In the genomic region with DNA sequence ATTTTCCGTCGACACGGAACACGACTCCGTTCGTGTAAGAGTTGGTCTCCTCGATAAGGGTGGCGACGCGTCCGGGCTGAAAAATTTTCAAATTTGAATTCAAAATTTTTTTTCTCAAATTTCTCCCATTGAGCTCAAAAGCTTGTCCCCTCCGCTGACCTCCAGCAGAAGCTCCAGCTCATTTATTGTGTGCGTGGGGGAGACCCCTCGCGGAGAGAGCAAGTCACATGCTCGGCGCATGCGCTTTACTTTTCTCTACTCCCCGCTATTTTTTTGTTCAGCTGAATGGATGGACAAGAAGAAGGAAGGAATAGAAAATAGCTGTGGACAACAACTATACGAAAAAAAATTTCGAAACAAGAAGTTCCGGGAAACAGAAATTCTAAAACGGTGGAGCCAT, we compare ENCODE assay signal across 6 worm cellular contexts.
A peak's percentile ranks its signal among the peaks of the same experiment; 100 is the strongest.
TF ChIP-seq lines count a peak whose summit lies in the region.

No protein-coding gene starts in this region.

TF ChIP-seq in whole organism, L1 larva, 84 proteins besides CTCF, POLR2A, EP300 and RAD21 (continued from another document and continues in another):
- TF ChIP-seq ztf-4 (tag; optimal IDR thresholded peaks at IDR 0.05; lab: Kevin White, UChicago) (no peak), dsc-1 (tag; optimal IDR thresholded peaks at IDR 0.05; lab: Kevin White, UChicago) (peak; percentile 64), C16A3.4 (tag; optimal IDR thresholded peaks at IDR 0.05; lab: Kevin White, UChicago) (peak; percentile 36), unc-30 (tag; optimal IDR thresholded peaks at IDR 0.05; lab: Kevin White, UChicago) (no peak), pax-3 (tag; optimal IDR thresholded peaks at IDR 0.05; lab: Kevin White, UChicago) (peak; percentile 1), unc-86 (tag; optimal IDR thresholded peaks at IDR 0.05; lab: Kevin White, UChicago) (peak; percentile 91), elt-3 (tag; optimal IDR thresholded peaks at IDR 0.05; lab: Kevin White, UChicago) (no peak), efl-3 (GFP tag; optimal IDR thresholded peaks at IDR 0.05; lab: Kevin White, UChicago) (no peak), snu-23 (GFP tag; optimal IDR thresholded peaks at IDR 0.05; lab: Kevin White, UChicago) (peak; percentile 70), ces-1 (GFP tag; optimal IDR thresholded peaks at IDR 0.05; lab: Kevin White, UChicago) (no peak), mab-9 (GFP tag; IDR thresholded peaks at IDR 0.05; lab: Robert Waterston, UW) (peak; percentile 44; the same call in 1 of the 2 replicates), nhr-77 (tag; optimal IDR thresholded peaks at IDR 0.05; lab: Kevin White, UChicago) (no peak), aha-1 (tag; optimal IDR thresholded peaks at IDR 0.05; lab: Kevin White, UChicago) (no peak), irx-1 (tag; optimal IDR thresholded peaks at IDR 0.05; lab: Kevin White, UChicago) (peak; percentile 53), nhr-71 (tag; optimal IDR thresholded peaks at IDR 0.05; lab: Kevin White, UChicago) (peak; percentile 84), unc-130 (tag; optimal IDR thresholded peaks at IDR 0.05; lab: Kevin White, UChicago) (no peak), grh-1 (GFP tag; IDR thresholded peaks at IDR 0.05; lab: Robert Waterston, UW) (no peak), pqm-1 (tag; optimal IDR thresholded peaks at IDR 0.05; lab: Kevin White, UChicago) (no peak), pag-3 (tag; optimal IDR thresholded peaks at IDR 0.05; lab: Kevin White, UChicago; ENCODE audit: borderline replicate concordance, insufficient read depth) (no peak), lir-3 (tag; optimal IDR thresholded peaks at IDR 0.05; lab: Kevin White, UChicago; ENCODE audit: poor library complexity) (peak; percentile 22), xbp-1 (tag; optimal IDR thresholded peaks at IDR 0.05; lab: Kevin White, UChicago) (peak; percentile 53)

TF ChIP-seq in whole organism, L2 larva, 48 proteins besides CTCF, POLR2A, EP300 and RAD21 (continued from another document and continues in another):
- TF ChIP-seq ztf-11 (tag; optimal IDR thresholded peaks at IDR 0.05; lab: Kevin White, UChicago) (no peak), blmp-1 (tag; optimal IDR thresholded peaks at IDR 0.05; lab: Kevin White, UChicago; ENCODE audit: insufficient read depth) (no peak), dmd-4 (tag; optimal IDR thresholded peaks at IDR 0.05; lab: Kevin White, UChicago) (no peak), crh-2 (tag; optimal IDR thresholded peaks at IDR 0.05; lab: Kevin White, UChicago) (peak; percentile 62), ZK546.5 (tag; optimal IDR thresholded peaks at IDR 0.05; lab: Kevin White, UChicago) (no peak), nhr-10 (tag; optimal IDR thresholded peaks at IDR 0.05; lab: Kevin White, UChicago) (no peak), alr-1 (tag; optimal IDR thresholded peaks at IDR 0.05; lab: Kevin White, UChicago) (no peak), sma-9 (GFP tag; optimal IDR thresholded peaks at IDR 0.05; lab: Kevin White, UChicago) (peak; percentile 93), sma-9 (tag; optimal IDR thresholded peaks at IDR 0.05; lab: Kevin White, UChicago) (no peak), F13H6.1 (tag; optimal IDR thresholded peaks at IDR 0.05; lab: Kevin White, UChicago) (peak; percentile 87), snpc-4 (tag; optimal IDR thresholded peaks at IDR 0.05; lab: Kevin White, UChicago) (no peak), lin-11 (tag; optimal IDR thresholded peaks at IDR 0.05; lab: Kevin White, UChicago) (peak; percentile 64), Y55F3AM.14 (GFP tag; optimal IDR thresholded peaks at IDR 0.05; lab: Kevin White, UChicago) (peak; percentile 78), lin-39 (tag; optimal IDR thresholded peaks at IDR 0.05; lab: Kevin White, UChicago) (no peak), nhr-129 (tag; optimal IDR thresholded peaks at IDR 0.05; lab: Kevin White, UChicago) (peak; percentile 78), unc-55 (GFP tag; optimal IDR thresholded peaks at IDR 0.05; lab: Kevin White, UChicago) (peak; percentile 59), ama-1 (optimal IDR thresholded peaks at IDR 0.05; lab: Kevin White, UChicago) (no peak), nhr-12 (tag; optimal IDR thresholded peaks at IDR 0.05; lab: Kevin White, UChicago) (no peak), elt-1 (tag; optimal IDR thresholded peaks at IDR 0.05; lab: Kevin White, UChicago) (no peak), C34F6.9 (tag; optimal IDR thresholded peaks at IDR 0.05; lab: Kevin White, UChicago) (peak; percentile 84), nhr-25 (tag; optimal IDR thresholded peaks at IDR 0.05; lab: Kevin White, UChicago) (no peak), ztf-4 (tag; optimal IDR thresholded peaks at IDR 0.05; lab: Kevin White, UChicago) (peak; percentile 29)

TF ChIP-seq in whole organism, L3 larva, 47 proteins besides CTCF, POLR2A, EP300 and RAD21 (continued from another document):
- no peak for TF ChIP-seq elt-3 (tag; optimal IDR thresholded peaks at IDR 0.05; lab: Kevin White, UChicago)
- no peak for TF ChIP-seq sea-2 (GFP tag; optimal IDR thresholded peaks at IDR 0.05; lab: Kevin White, UChicago)
- TF ChIP-seq lin-39 (tag; optimal IDR thresholded peaks at IDR 0.05; lab: Kevin White, UChicago): peak; percentile 74
- TF ChIP-seq ceh-28 (tag; optimal IDR thresholded peaks at IDR 0.05; lab: Kevin White, UChicago): no peak
- TF ChIP-seq fkh-2 (tag; optimal IDR thresholded peaks at IDR 0.05; lab: Kevin White, UChicago): no peak
- peak; percentile 68 for TF ChIP-seq fkh-10 (GFP tag; optimal IDR thresholded peaks at IDR 0.05; lab: Kevin White, UChicago)
- peak; percentile 50 for TF ChIP-seq snpc-4 (tag; optimal IDR thresholded peaks at IDR 0.05; lab: Kevin White, UChicago)
- peak; percentile 28 for TF ChIP-seq jun-1 (tag; optimal IDR thresholded peaks at IDR 0.05; lab: Kevin White, UChicago)
- TF ChIP-seq lsy-12 (tag; optimal IDR thresholded peaks at IDR 0.05; lab: Kevin White, UChicago): no peak
- TF ChIP-seq daf-12 (tag; optimal IDR thresholded peaks at IDR 0.05; lab: Kevin White, UChicago): no peak
- TF ChIP-seq nfya-1 (tag; optimal IDR thresholded peaks at IDR 0.05; lab: Kevin White, UChicago; ENCODE audit: insufficient read depth): peak; percentile 86
- peak; percentile 50 for TF ChIP-seq pha-4 (tag; optimal IDR thresholded peaks at IDR 0.05; lab: Kevin White, UChicago)
- no peak for TF ChIP-seq nhr-11 (tag; optimal IDR thresholded peaks at IDR 0.05; lab: Kevin White, UChicago)
- TF ChIP-seq pqm-1 (tag; optimal IDR thresholded peaks at IDR 0.05; lab: Kevin White, UChicago): peak; percentile 11
- TF ChIP-seq mml-1 (tag; optimal IDR thresholded peaks at IDR 0.05; lab: Kevin White, UChicago): peak; percentile 93
- no peak for TF ChIP-seq ZK546.5 (tag; optimal IDR thresholded peaks at IDR 0.05; lab: Kevin White, UChicago)
- no peak for TF ChIP-seq nhr-23 (tag; optimal IDR thresholded peaks at IDR 0.05; lab: Kevin White, UChicago)
- TF ChIP-seq egl-5 (tag; optimal IDR thresholded peaks at IDR 0.05; lab: Kevin White, UChicago): peak; percentile 42
- peak; percentile 49 for TF ChIP-seq mdl-1 (tag; optimal IDR thresholded peaks at IDR 0.05; lab: Kevin White, UChicago)
- TF ChIP-seq elt-2 (tag; optimal IDR thresholded peaks at IDR 0.05; lab: Kevin White, UChicago): peak; percentile 5

TF ChIP-seq in whole organism, L4 larva, 104 proteins besides CTCF, POLR2A, EP300 and RAD21 (continued from another document and continues in another):
- TF ChIP-seq hmg-1.1 (GFP tag; IDR thresholded peaks at IDR 0.05; lab: Robert Waterston, UW) (peak; percentile 68), mes-2 (tag; optimal IDR thresholded peaks at IDR 0.05; lab: Kevin White, UChicago; ENCODE audit: poor library complexity, severe bottlenecking) (peak; percentile 52), ceh-20 (GFP tag; IDR thresholded peaks at IDR 0.05; lab: Robert Waterston, UW) (peak; percentile 31; the same call in 1 of the 2 replicates), dve-1 (tag; optimal IDR thresholded peaks at IDR 0.05; lab: Kevin White, UChicago; ENCODE audit: insufficient read depth) (peak; percentile 23), pqm-1 (tag; optimal IDR thresholded peaks at IDR 0.05; lab: Kevin White, UChicago) (no peak), tra-1 (GFP tag; IDR thresholded peaks at IDR 0.05; lab: Robert Waterston, UW) (0 out of 2 replicates have a peak, but pooled peaks have one; percentile 32), fkh-10 (GFP tag; optimal IDR thresholded peaks at IDR 0.05; lab: Kevin White, UChicago) (peak; percentile 74), ama-1 (optimal IDR thresholded peaks at IDR 0.05; lab: Kevin White, UChicago) (no peak), dmd-6 (GFP tag; IDR thresholded peaks at IDR 0.05; lab: Robert Waterston, UW) (peak; percentile 73), nhr-28 (tag; optimal IDR thresholded peaks at IDR 0.05; lab: Kevin White, UChicago) (peak; percentile 1), zfp-2 (tag; optimal IDR thresholded peaks at IDR 0.05; lab: Kevin White, UChicago) (no peak), zip-2 (tag; optimal IDR thresholded peaks at IDR 0.05; lab: Kevin White, UChicago) (no peak), aha-1 (tag; lab: Kevin White, UChicago) (peak; percentile 95), egl-43 (GFP tag; IDR thresholded peaks at IDR 0.05; lab: Robert Waterston, UW) (0 out of 2 replicates have a peak, but pooled peaks have one; percentile 49), lsy-2 (tag; optimal IDR thresholded peaks at IDR 0.05; lab: Kevin White, UChicago) (peak in 1 of 2 experiments; percentile 74), nhr-77 (tag; optimal IDR thresholded peaks at IDR 0.05; lab: Kevin White, UChicago) (peak; percentile 1), lin-29 (GFP tag; IDR thresholded peaks at IDR 0.05; lab: Robert Waterston, UW) (no peak), duxl-1 (tag; optimal IDR thresholded peaks at IDR 0.05; lab: Kevin White, UChicago; ENCODE audit: poor library complexity) (no peak), hlh-11 (tag; optimal IDR thresholded peaks at IDR 0.05; lab: Kevin White, UChicago) (peak; percentile 83), mxl-2 (GFP tag; conservative IDR thresholded peaks at IDR 0.05; lab: Robert Waterston, UW) (peak; percentile 97), ces-1 (GFP tag; optimal IDR thresholded peaks at IDR 0.05; lab: Kevin White, UChicago) (peak; percentile 2), mep-1 (tag; optimal IDR thresholded peaks at IDR 0.05; lab: Kevin White, UChicago) (peak; percentile 74), dpl-1 (GFP tag; optimal IDR thresholded peaks at IDR 0.05; lab: Kevin White, UChicago) (peak; percentile 28)

TF ChIP-seq in whole organism, late embryonic, 69 proteins besides CTCF, POLR2A, EP300 and RAD21 (continued from another document):
- no peak for TF ChIP-seq ets-4 (tag; optimal IDR thresholded peaks at IDR 0.05; lab: Kevin White, UChicago)
- TF ChIP-seq elt-4 (tag; optimal IDR thresholded peaks at IDR 0.05; lab: Kevin White, UChicago): no peak
- TF ChIP-seq ceh-9 (tag; optimal IDR thresholded peaks at IDR 0.05; lab: Kevin White, UChicago): no peak
- TF ChIP-seq zip-5 (tag; optimal IDR thresholded peaks at IDR 0.05; lab: Kevin White, UChicago): no peak
- TF ChIP-seq ref-2 (tag; optimal IDR thresholded peaks at IDR 0.05; lab: Kevin White, UChicago): peak; percentile 50
- TF ChIP-seq lim-6 (tag; optimal IDR thresholded peaks at IDR 0.05; lab: Kevin White, UChicago): no peak
TF ChIP-seq in whole organism, late embryonic: peak in this region for 7.

TF ChIP-seq in whole organism, young adult, 124 proteins besides CTCF, POLR2A, EP300 and RAD21 (continued from another document):
- TF ChIP-seq nfya-2 (GFP tag; IDR thresholded peaks at IDR 0.05; lab: Robert Waterston, UW): no peak
- peak; percentile 57 for TF ChIP-seq K11D2.4 (GFP tag; IDR thresholded peaks at IDR 0.05; lab: Robert Waterston, UW)
- TF ChIP-seq snpc-1.3 (tag; optimal IDR thresholded peaks at IDR 0.05; lab: Kevin White, UChicago; ENCODE audit: insufficient read depth): no peak
- peak; percentile 43 for TF ChIP-seq ceh-27 (GFP tag; optimal IDR thresholded peaks at IDR 0.05; lab: Kevin White, UChicago)
- peak; percentile 37; the same call in 1 of the 2 replicates for TF ChIP-seq hmg-1.2 (GFP tag; IDR thresholded peaks at IDR 0.05; lab: Robert Waterston, UW)
- TF ChIP-seq dpff-1 (tag; optimal IDR thresholded peaks at IDR 0.05; lab: Kevin White, UChicago): no peak
- no peak for TF ChIP-seq akir-1 (GFP tag; optimal IDR thresholded peaks at IDR 0.05; lab: Kevin White, UChicago)
- TF ChIP-seq F33H1.4 (GFP tag; IDR thresholded peaks at IDR 0.05; lab: Robert Waterston, UW): no peak
- TF ChIP-seq nhr-80 (tag; optimal IDR thresholded peaks at IDR 0.05; lab: Kevin White, UChicago): peak; percentile 7
- TF ChIP-seq mxl-1 (tag; optimal IDR thresholded peaks at IDR 0.05; lab: Kevin White, UChicago): no peak
- no peak for TF ChIP-seq bed-1 (GFP tag; IDR thresholded peaks at IDR 0.05; lab: Robert Waterston, UW)
- 0 out of 2 replicates have a peak, but pooled peaks have one; percentile 41 for TF ChIP-seq mcd-1 (GFP tag; IDR thresholded peaks at IDR 0.05; lab: Robert Waterston, UW)
- no peak for TF ChIP-seq cebp-1 (GFP tag; IDR thresholded peaks at IDR 0.05; lab: Robert Waterston, UW)
- TF ChIP-seq cebp-1 (tag; optimal IDR thresholded peaks at IDR 0.05; lab: Kevin White, UChicago): peak; percentile 74
- no peak for TF ChIP-seq ccch-3 (GFP tag; optimal IDR thresholded peaks at IDR 0.05; lab: Kevin White, UChicago)
- no peak for TF ChIP-seq gei-17 (GFP tag; optimal IDR thresholded peaks at IDR 0.05; lab: Kevin White, UChicago)
- no peak for TF ChIP-seq fkh-3 (tag; optimal IDR thresholded peaks at IDR 0.05; lab: Kevin White, UChicago)
- TF ChIP-seq F57A8.1 (GFP tag; optimal IDR thresholded peaks at IDR 0.05; lab: Kevin White, UChicago): no peak
- TF ChIP-seq egl-44 (GFP tag; IDR thresholded peaks at IDR 0.05; lab: Robert Waterston, UW): no peak
